Worm (Caenorhabditis elegans) whole organism, L1 larva: Measurements from ENCODE around the gene D1044.4.

Source experiments
- Y116A8C.19 ChIP-seq: sonication (generic microtip); optimal IDR thresholded peaks from 2 replicates; lab custom pipeline; 2016; ENCODE audit warnings: missing compliant biosample characterization, missing genetic modification characterization, borderline replicate concordance
- alr-1 ChIP-seq: fragments of 200-800 bp; sonication (Bioruptor generic); optimal IDR thresholded peaks from 2 replicates; lab custom pipeline; 2018; ENCODE audit warnings: borderline replicate concordance, mild to moderate bottlenecking, missing genetic modification characterization, missing compliant biosample characterization
- ama-1 ChIP-seq: fragments of 150-350 bp; optimal IDR thresholded peaks from 2 replicates; lab custom pipeline; 2014
- blmp-1 ChIP-seq: fragments of 150-350 bp; optimal IDR thresholded peaks from 2 replicates; lab custom pipeline; 2014; ENCODE audit warnings: missing biosample characterization, missing genetic modification characterization
- ceh-8 ChIP-seq: fragments of 200-800 bp; sonication (Bioruptor generic); optimal IDR thresholded peaks from 2 replicates; lab custom pipeline; 2018; ENCODE audit warnings: mild to moderate bottlenecking, missing genetic modification characterization, moderate library complexity, missing compliant biosample characterization
- ceh-82 ChIP-seq, 3 experiments: fragments of 150-350 bp in 1 of 3; sonication (generic microtip) in 2 of 3; optimal IDR thresholded peaks; 2 replicates each; lab custom pipeline; 2014 to 2017; ENCODE audit warnings: missing biosample characterization in 3 of 3, missing genetic modification characterization in 3 of 3
- ceh-88 ChIP-seq: fragments of 200-800 bp; sonication (Bioruptor generic); IDR thresholded peaks from 2 replicates; pipeline ENCODE4 v1.3.6; 2022; ENCODE audit warnings: missing genetic modification characterization, missing compliant biosample characterization
- ceh-90 ChIP-seq: sonication (generic microtip); optimal IDR thresholded peaks from 2 replicates; lab custom pipeline; 2016; ENCODE audit warnings: missing genetic modification characterization, missing compliant biosample characterization
- dsc-1 ChIP-seq: sonication (generic microtip); optimal IDR thresholded peaks from 2 replicates; lab custom pipeline; 2016; ENCODE audit warnings: mild to moderate bottlenecking, missing genetic modification characterization, missing compliant biosample characterization
- efl-3 ChIP-seq: fragments of 200-800 bp; sonication (Bioruptor generic); optimal IDR thresholded peaks from 2 replicates; lab custom pipeline; 2018; ENCODE audit warnings: mild to moderate bottlenecking, missing genetic modification characterization, missing compliant biosample characterization
- egl-13 ChIP-seq: sonication (generic microtip); optimal IDR thresholded peaks from 2 replicates; lab custom pipeline; 2016; ENCODE audit warnings: missing genotype, missing genetic modification reagents, missing genetic modification characterization, missing compliant biosample characterization
- egl-27 ChIP-seq, 2 experiments: fragments of 150-350 bp in 1 of 2; sonication (generic microtip); optimal IDR thresholded peaks; 3 replicates each; lab custom pipeline; 2017 to 2018; ENCODE audit warnings: missing biosample characterization in 2 of 2, missing genetic modification characterization in 2 of 2, missing genetic modification reagents in 2 of 2
- elt-2 ChIP-seq: sonication (generic microtip); optimal IDR thresholded peaks from 2 replicates; lab custom pipeline; 2016; ENCODE audit warnings: missing genetic modification characterization, mild to moderate bottlenecking, inconsistent platforms, missing compliant biosample characterization, missing genetic modification reagents
- fkh-10 ChIP-seq: sonication (generic microtip); optimal IDR thresholded peaks from 2 replicates; lab custom pipeline; 2017; ENCODE audit warnings: missing biosample characterization, missing genetic modification reagents, missing genetic modification characterization
- fkh-4 ChIP-seq: sonication (generic microtip); optimal IDR thresholded peaks from 2 replicates; lab custom pipeline; 2016; ENCODE audit warnings: missing compliant biosample characterization, missing genetic modification characterization, borderline replicate concordance
- grh-1 ChIP-seq: fragments of 200-800 bp; sonication (Bioruptor generic); IDR thresholded peaks from 2 replicates; pipeline ENCODE4 v1.3.6; 2022; ENCODE audit warnings: missing genetic modification reagents, missing genetic modification characterization, missing compliant biosample characterization
- hlh-4 ChIP-seq: sonication (generic microtip); optimal IDR thresholded peaks from 2 replicates; lab custom pipeline; 2016; ENCODE audit warnings: mild to moderate bottlenecking, missing genetic modification characterization, missing compliant biosample characterization
- hpl-2 ChIP-seq: fragments of 150-350 bp; optimal IDR thresholded peaks from 2 replicates; lab custom pipeline; 2014; ENCODE audit warnings: missing biosample characterization, missing genetic modification reagents, missing genetic modification characterization
- irx-1 ChIP-seq: sonication (generic microtip); optimal IDR thresholded peaks from 2 replicates; lab custom pipeline; 2016; ENCODE audit warnings: missing genetic modification characterization, missing compliant biosample characterization
- lin-13 ChIP-seq: fragments of 150-350 bp; optimal IDR thresholded peaks from 2 replicates; lab custom pipeline; 2014; ENCODE audit warnings: missing biosample characterization, missing genetic modification reagents, missing genetic modification characterization
- lin-14 ChIP-seq: fragments of 200-800 bp; sonication (Bioruptor generic); optimal IDR thresholded peaks from 2 replicates; lab custom pipeline; 2018; ENCODE audit warnings: mild to moderate bottlenecking, missing genetic modification characterization, moderate library complexity, missing compliant biosample characterization
- lin-15B ChIP-seq: fragments of 150-350 bp; sonication (generic microtip); optimal IDR thresholded peaks from 3 replicates; lab custom pipeline; 2014; ENCODE audit warnings: missing biosample characterization, missing genetic modification characterization
- lin-35 ChIP-seq, 2 experiments: fragments of 150-350 bp; optimal IDR thresholded peaks; 2 replicates each; lab custom pipeline; 2014; ENCODE audit warnings: missing biosample characterization in 2 of 2, missing genetic modification characterization in 2 of 2, missing genetic modification reagents in 2 of 2
- lsy-2 ChIP-seq, 2 experiments: fragments of 150-350 bp; optimal IDR thresholded peaks; 2 replicates each; lab custom pipeline; 2014; ENCODE audit warnings: missing biosample characterization in 2 of 2, missing genetic modification characterization in 2 of 2
- mef-2 ChIP-seq: fragments of 150-350 bp; optimal IDR thresholded peaks from 2 replicates; lab custom pipeline; 2014; ENCODE audit warnings: missing biosample characterization, missing genetic modification characterization
- nhr-19 ChIP-seq: fragments of 200-800 bp; sonication (Bioruptor generic); conservative IDR thresholded peaks from 2 replicates; pipeline ENCODE4 v1.3.6; 2022; ENCODE audit warnings: missing genetic modification characterization, missing compliant biosample characterization
- nhr-20 ChIP-seq: sonication (generic microtip); optimal IDR thresholded peaks from 2 replicates; lab custom pipeline; 2016; ENCODE audit warnings: mild to moderate bottlenecking, missing genetic modification characterization, missing compliant biosample characterization
- nhr-28 ChIP-seq: fragments of 150-350 bp; optimal IDR thresholded peaks from 2 replicates; lab custom pipeline; 2014; ENCODE audit warnings: missing biosample characterization, missing genetic modification characterization
- nhr-71 ChIP-seq: sonication (generic microtip); optimal IDR thresholded peaks from 2 replicates; lab custom pipeline; 2016; ENCODE audit warnings: mild to moderate bottlenecking, missing genetic modification characterization, moderate library complexity, missing compliant biosample characterization
- nhr-77 ChIP-seq: fragments of 150-350 bp; optimal IDR thresholded peaks from 2 replicates; lab custom pipeline; 2014; ENCODE audit warnings: missing biosample characterization, missing genetic modification characterization
- nhr-84 ChIP-seq: sonication (generic microtip); optimal IDR thresholded peaks from 2 replicates; lab custom pipeline; 2017; ENCODE audit warnings: missing biosample characterization, missing genetic modification characterization
- nhr-85 ChIP-seq: sonication (generic microtip); peaks from one replicate; lab custom pipeline; 2016; ENCODE audit warnings: missing genetic modification characterization, inconsistent platforms, missing compliant biosample characterization
- nhr-90 ChIP-seq: sonication (generic microtip); optimal IDR thresholded peaks from 2 replicates; lab custom pipeline; 2016; ENCODE audit warnings: mild to moderate bottlenecking, missing genetic modification characterization, missing compliant biosample characterization; ENCODE audit not compliant: poor library complexity
- pag-3 ChIP-seq: sonication (generic microtip); optimal IDR thresholded peaks from 2 replicates; lab custom pipeline; 2017; ENCODE audit warnings: missing genetic modification characterization, mild to moderate bottlenecking, missing compliant biosample characterization, antibody characterized with exemption, borderline replicate concordance; ENCODE audit not compliant: insufficient read depth
- rnt-1 ChIP-seq: sonication (generic microtip); optimal IDR thresholded peaks from 2 replicates; lab custom pipeline; 2016; ENCODE audit warnings: mild to moderate bottlenecking, missing genetic modification characterization, moderate library complexity, missing compliant biosample characterization
- skn-1 ChIP-seq: fragments of 150-350 bp; optimal IDR thresholded peaks from 2 replicates; lab custom pipeline; 2014; ENCODE audit warnings: missing biosample characterization, missing genetic modification characterization
- snpc-4 ChIP-seq: fragments of 150-350 bp; optimal IDR thresholded peaks from 2 replicates; lab custom pipeline; 2014; ENCODE audit warnings: missing biosample characterization, missing genetic modification characterization
- snu-23 ChIP-seq: sonication (generic microtip); optimal IDR thresholded peaks from 2 replicates; lab custom pipeline; 2016; ENCODE audit warnings: missing genetic modification characterization, missing compliant biosample characterization
- sup-37 ChIP-seq: fragments of 200-800 bp; sonication (Bioruptor generic); optimal IDR thresholded peaks from 2 replicates; lab custom pipeline; 2018; ENCODE audit warnings: mild to moderate bottlenecking, missing genetic modification characterization, missing compliant biosample characterization
- swsn-7 ChIP-seq: sonication (generic microtip); optimal IDR thresholded peaks from 2 replicates; lab custom pipeline; 2016; ENCODE audit warnings: missing genetic modification characterization, missing compliant biosample characterization
- tbx-2 ChIP-seq: sonication (generic microtip); optimal IDR thresholded peaks from 2 replicates; lab custom pipeline; 2016; ENCODE audit warnings: missing genetic modification characterization, missing compliant biosample characterization
- unc-130 ChIP-seq: fragments of 150-350 bp; optimal IDR thresholded peaks from 2 replicates; lab custom pipeline; 2017; ENCODE audit warnings: missing biosample characterization, missing genetic modification characterization, inconsistent platforms
- unc-62 ChIP-seq: fragments of 150-350 bp; optimal IDR thresholded peaks from 2 replicates; lab custom pipeline; 2014; ENCODE audit warnings: missing biosample characterization, missing genetic modification reagents, missing genetic modification characterization
- unc-86 ChIP-seq: sonication (generic microtip); optimal IDR thresholded peaks from 2 replicates; lab custom pipeline; 2016; ENCODE audit warnings: missing genetic modification characterization, missing compliant biosample characterization
- xbp-1 ChIP-seq: sonication (generic microtip); optimal IDR thresholded peaks from 2 replicates; lab custom pipeline; 2016; ENCODE audit warnings: missing genetic modification characterization, missing compliant biosample characterization

The D1044.4 gene

DNA sequence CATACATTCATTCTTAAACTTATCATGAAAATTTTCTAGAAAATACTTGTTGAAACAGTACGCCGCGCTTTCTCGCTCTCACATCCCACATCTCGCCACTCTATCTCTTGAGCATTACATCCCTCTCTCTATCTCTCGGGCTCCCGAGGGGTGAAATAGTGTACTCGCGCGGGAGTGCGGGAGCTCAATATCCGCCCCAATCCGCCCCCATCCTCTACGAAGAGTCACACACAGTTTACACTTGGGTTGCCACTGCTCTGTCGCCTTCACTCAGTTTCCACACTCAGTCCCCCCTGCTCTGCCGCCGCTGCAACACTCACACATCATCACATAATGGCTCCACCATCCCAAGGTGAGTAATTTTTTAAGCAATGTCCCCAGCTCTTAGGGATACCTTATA is 43.0 kb upstream of the D1044.4 start, which contains the start of gene mlc-3:
mlc-3 (plus strand) TSS at position 227 of the 400 bp plus-strand sequence.
- TF ChIP-seq blmp-1 (tag; lab: Kevin White, UChicago) (no peak), egl-27 (tag; optimal IDR thresholded peaks at IDR 0.05; lab: Kevin White, UChicago) (no peak), nhr-84 (tag; lab: Kevin White, UChicago) (no peak), alr-1 (tag; lab: Kevin White, UChicago) (no peak), nhr-77 (tag; lab: Kevin White, UChicago) (peak; percentile 16), rnt-1 (tag; lab: Kevin White, UChicago) (peak; percentile 65), nhr-19 (GFP tag; lab: Robert Waterston, UW) (peak; percentile 52), lin-15B (no peak), ceh-82 (tag; optimal IDR thresholded peaks at IDR 0.05; lab: Kevin White, UChicago) (no peak), ceh-8 (GFP tag; lab: Kevin White, UChicago) (no peak), swsn-7 (tag; lab: Kevin White, UChicago) (no peak), fkh-4 (tag; lab: Kevin White, UChicago) (no peak), fkh-10 (GFP tag; lab: Kevin White, UChicago) (no peak), irx-1 (tag; lab: Kevin White, UChicago) (no peak), sup-37 (no peak), nhr-71 (tag; lab: Kevin White, UChicago) (peak; percentile 52), lin-35 (GFP tag; optimal IDR thresholded peaks at IDR 0.05; lab: Kevin White, UChicago) (no peak), skn-1 (no peak), pag-3 (tag; lab: Kevin White, UChicago) (peak; percentile 56), snpc-4 (tag; lab: Kevin White, UChicago) (no peak), unc-86 (no peak), ama-1 (lab: Kevin White, UChicago) (peak; percentile 32), hpl-2 (GFP tag; lab: Kevin White, UChicago) (no peak), unc-130 (tag; lab: Kevin White, UChicago) (no peak), mef-2 (tag; lab: Kevin White, UChicago) (no peak), nhr-85 (no peak), Y116A8C.19 (tag; lab: Kevin White, UChicago) (no peak), xbp-1 (peak; percentile 2), nhr-28 (tag; lab: Kevin White, UChicago) (no peak), efl-3 (no peak), hlh-4 (tag; lab: Kevin White, UChicago) (no peak), ceh-88 (GFP tag; lab: Robert Waterston, UW) (no peak), nhr-20 (tag; lab: Kevin White, UChicago) (peak; percentile 40), lin-14 (GFP tag; lab: Kevin White, UChicago) (peak; percentile 48), dsc-1 (tag; lab: Kevin White, UChicago) (peak; percentile 11), grh-1 (no peak), unc-62 (GFP tag; lab: Kevin White, UChicago) (no peak), tbx-2 (tag; lab: Kevin White, UChicago) (peak; percentile 3), elt-2 (tag; lab: Kevin White, UChicago) (no peak), lsy-2 (tag; optimal IDR thresholded peaks at IDR 0.05; lab: Kevin White, UChicago) (peak in 1 of 2 experiments; percentile 32), snu-23 (GFP tag; lab: Kevin White, UChicago) (peak; percentile 26), egl-13 (no peak), nhr-90 (tag; lab: Kevin White, UChicago) (no peak), ceh-90 (tag; lab: Kevin White, UChicago) (no peak), lin-13 (GFP tag; lab: Kevin White, UChicago) (no peak)
- TF ChIP-seq, all 84 proteins: peak for 13
